Worm (Caenorhabditis elegans): ENCODE results near the gene bra-2.

bra-2 gene

DNA sequence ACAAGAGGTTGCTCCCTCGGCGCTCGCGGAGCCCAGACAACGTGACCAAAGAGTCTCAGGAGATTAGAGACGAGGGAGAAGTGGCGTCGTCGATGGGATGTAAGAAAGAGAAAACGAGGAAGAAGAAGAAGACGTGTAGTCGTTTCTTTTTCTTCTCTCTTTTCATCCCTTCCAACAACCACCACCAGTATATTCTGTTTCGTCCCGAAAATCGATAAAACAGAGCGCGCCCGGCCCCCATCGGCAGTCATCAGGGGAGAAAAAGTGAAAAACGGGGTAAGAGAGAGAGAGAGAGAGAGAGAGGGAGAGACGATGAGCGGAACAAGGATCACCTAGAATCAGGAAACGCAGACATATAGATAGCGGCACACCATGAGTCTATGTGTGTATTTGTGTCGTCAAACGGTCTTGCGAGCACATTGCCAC is 23.2 kb upstream of the bra-2 start (continued):
- TF ChIP-seq attf-4 (tag; optimal IDR thresholded peaks at IDR 0.05), result no peak
- no peak for TF ChIP-seq daf-16 (GFP tag; optimal IDR thresholded peaks at IDR 0.05)
- peak; percentile 69 for TF ChIP-seq daf-16 (tag; optimal IDR thresholded peaks at IDR 0.05)
- no peak for TF ChIP-seq zag-1 (tag; optimal IDR thresholded peaks at IDR 0.05)
- TF ChIP-seq saeg-2 (GFP tag; IDR thresholded peaks at IDR 0.05), result no peak
- no peak for TF ChIP-seq spr-3 (GFP tag; optimal IDR thresholded peaks at IDR 0.05)
- no peak for TF ChIP-seq daf-19 (GFP tag; conservative IDR thresholded peaks at IDR 0.05)
- no peak for TF ChIP-seq ceh-32 (tag; optimal IDR thresholded peaks at IDR 0.05; ENCODE audit: poor library complexity)
- TF ChIP-seq ztf-11 (tag; optimal IDR thresholded peaks at IDR 0.05), result no peak
- TF ChIP-seq hmg-1.1 (GFP tag; IDR thresholded peaks at IDR 0.05), result peak; percentile 86
- no peak for TF ChIP-seq F49E8.2 (tag; optimal IDR thresholded peaks at IDR 0.05; ENCODE audit: borderline replicate concordance)
- no peak for TF ChIP-seq cey-2 (tag; optimal IDR thresholded peaks at IDR 0.05; ENCODE audit: borderline replicate concordance, insufficient read depth)
- no peak for TF ChIP-seq nhr-6 (tag; optimal IDR thresholded peaks at IDR 0.05)
- no peak for TF ChIP-seq zfp-2 (tag; optimal IDR thresholded peaks at IDR 0.05)
- no peak for TF ChIP-seq ces-1 (GFP tag; optimal IDR thresholded peaks at IDR 0.05)
- TF ChIP-seq nhr-28 (tag; optimal IDR thresholded peaks at IDR 0.05), result peak; percentile 65
- no peak for TF ChIP-seq Y75B8A.6 (GFP tag; IDR thresholded peaks at IDR 0.05)
- no peak for TF ChIP-seq vab-7 (GFP tag; IDR thresholded peaks at IDR 0.05)
- TF ChIP-seq lim-7 (GFP tag; IDR thresholded peaks at IDR 0.05), result no peak
- no peak for TF ChIP-seq dmd-8 (GFP tag; IDR thresholded peaks at IDR 0.05)
- peak; percentile 71 for TF ChIP-seq dve-1 (tag; optimal IDR thresholded peaks at IDR 0.05; ENCODE audit: insufficient read depth)
- TF ChIP-seq skn-1 (tag; optimal IDR thresholded peaks at IDR 0.05), result no peak
- TF ChIP-seq madf-5 (GFP tag; IDR thresholded peaks at IDR 0.05), result no peak
- no peak for TF ChIP-seq Y5F2A.4 (GFP tag; optimal IDR thresholded peaks at IDR 0.05)
- TF ChIP-seq egl-27 (tag; optimal IDR thresholded peaks at IDR 0.05), result no peak
- TF ChIP-seq mep-1 (tag; optimal IDR thresholded peaks at IDR 0.05), result peak; percentile 83
- TF ChIP-seq daf-12 (tag; optimal IDR thresholded peaks at IDR 0.05), result no peak
- no peak for TF ChIP-seq lin-1 (GFP tag; IDR thresholded peaks at IDR 0.05)
- TF ChIP-seq ceh-62 (tag; optimal IDR thresholded peaks at IDR 0.05), result no peak
- TF ChIP-seq nhr-76 (tag; optimal IDR thresholded peaks at IDR 0.05), result no peak
- no peak for TF ChIP-seq ZK337.2 (GFP tag; IDR thresholded peaks at IDR 0.05)
- TF ChIP-seq Y48G9A.11 (GFP tag; IDR thresholded peaks at IDR 0.05), result no peak
- no peak for TF ChIP-seq nhr-25 (tag; optimal IDR thresholded peaks at IDR 0.05; ENCODE audit: borderline replicate concordance, insufficient read depth)
- no peak for TF ChIP-seq gei-8 (GFP tag; optimal IDR thresholded peaks at IDR 0.05)
- TF ChIP-seq unc-62 (GFP tag; optimal IDR thresholded peaks at IDR 0.05 in 1 of 2), result no peak
- no peak for TF ChIP-seq unc-62 (tag; optimal IDR thresholded peaks at IDR 0.05)
- no peak for TF ChIP-seq F44E2.7 (GFP tag; IDR thresholded peaks at IDR 0.05)
- TF ChIP-seq lin-15B (tag; optimal IDR thresholded peaks at IDR 0.05), result no peak
- TF ChIP-seq nhr-11 (tag; optimal IDR thresholded peaks at IDR 0.05), result peak; percentile 60
- no peak for TF ChIP-seq nhr-111 (GFP tag; optimal IDR thresholded peaks at IDR 0.05)
- peak; percentile 84 for TF ChIP-seq ceh-28 (tag; optimal IDR thresholded peaks at IDR 0.05)
- no peak for TF ChIP-seq lir-3 (tag; optimal IDR thresholded peaks at IDR 0.05)
- TF ChIP-seq hlh-30 (tag; optimal IDR thresholded peaks at IDR 0.05; ENCODE audit: insufficient read depth), result peak; percentile 88
- TF ChIP-seq hif-1 (tag; optimal IDR thresholded peaks at IDR 0.05), result peak in 1 of 2 experiments; percentile 65
- TF ChIP-seq sdz-12 (GFP tag; optimal IDR thresholded peaks at IDR 0.05), result no peak
- peak; percentile 88 for TF ChIP-seq rbr-2 (tag; optimal IDR thresholded peaks at IDR 0.05)
- peak; percentile 41 for TF ChIP-seq spr-1 (tag; optimal IDR thresholded peaks at IDR 0.05)
- peak; percentile 92 for TF ChIP-seq fkh-10 (GFP tag; optimal IDR thresholded peaks at IDR 0.05)
- TF ChIP-seq F26F4.8 (GFP tag; conservative IDR thresholded peaks at IDR 0.05), result no peak
- peak; percentile 48 for TF ChIP-seq ama-1 (optimal IDR thresholded peaks at IDR 0.05)
- TF ChIP-seq aly-2 (tag; optimal IDR thresholded peaks at IDR 0.05), result no peak
- TF ChIP-seq dpl-1 (GFP tag; optimal IDR thresholded peaks at IDR 0.05), result peak; percentile 26
- TF ChIP-seq aha-1 (tag), result peak; percentile 94
